Fruit fly (Drosophila melanogaster) whole organism, embryonic: ENCODE measurements around the gene trus.

Source experiments
- Atf-2 ChIP-seq: fragments of 200-800 bp; sonication (Bioruptor generic); optimal IDR thresholded peaks from 2 replicates; lab custom pipeline; 2016; ENCODE audit warnings: missing biosample characterization, missing genetic modification characterization
- Atf6 ChIP-seq: fragments of 200-800 bp; sonication (Bioruptor generic); IDR thresholded peaks from 2 replicates; pipeline ENCODE4 v1.3.6; 2022; ENCODE audit warnings: missing biosample characterization, missing genetic modification characterization
- Blimp-1 ChIP-seq: fragments of 200-800 bp; sonication (Bioruptor generic); optimal IDR thresholded peaks from 3 replicates; lab custom pipeline; 2018; ENCODE audit warnings: missing biosample characterization, missing genetic modification characterization, mild to moderate bottlenecking, moderate library complexity, missing genetic modification reagents
- CG10274 ChIP-seq: fragments of 200-800 bp; sonication (Bioruptor generic); optimal IDR thresholded peaks from 3 replicates; lab custom pipeline; 2017; ENCODE audit warnings: missing biosample characterization, mild to moderate bottlenecking, missing genetic modification characterization
- CG12942 ChIP-seq: fragments of 200-800 bp; sonication (Bioruptor generic); optimal IDR thresholded peaks from 3 replicates; lab custom pipeline; 2016; ENCODE audit warnings: missing biosample characterization, missing genetic modification characterization
- CG13894 ChIP-seq: fragments of 200-800 bp; sonication (Bioruptor generic); optimal IDR thresholded peaks from 3 replicates; lab custom pipeline; 2018; ENCODE audit warnings: missing biosample characterization, mild to moderate bottlenecking, missing genetic modification characterization, moderate library complexity
- CG14441 ChIP-seq: fragments of 200-800 bp; sonication (Bioruptor generic); IDR thresholded peaks from 2 replicates; pipeline ENCODE4 v1.3.6; 2022; ENCODE audit warnings: missing biosample characterization, missing genetic modification characterization
- CG14860 ChIP-seq: fragments of 200-800 bp; sonication (Bioruptor generic); IDR thresholded peaks from 3 replicates; pipeline ENCODE4 v1.3.6; 2022; ENCODE audit warnings: missing biosample characterization, missing genetic modification characterization; ENCODE audit not compliant: partially characterized antibody
- CG14965 ChIP-seq: fragments of 200-800 bp; sonication (Bioruptor generic); optimal IDR thresholded peaks from 2 replicates; lab custom pipeline; 2016; ENCODE audit warnings: missing biosample characterization, missing genetic modification characterization, borderline replicate concordance
- CG18619 ChIP-seq: fragments of 200-800 bp; sonication (Bioruptor generic); optimal IDR thresholded peaks from 3 replicates; lab custom pipeline; 2017; ENCODE audit warnings: missing biosample characterization, mild to moderate bottlenecking, missing genetic modification characterization
- CG2120 ChIP-seq: fragments of 200-800 bp; sonication (Bioruptor generic); optimal IDR thresholded peaks from 3 replicates; lab custom pipeline; 2016; ENCODE audit warnings: missing biosample characterization, missing genetic modification characterization
- CG2199 ChIP-seq: fragments of 200-800 bp; sonication (Bioruptor generic); IDR thresholded peaks from 3 replicates; pipeline ENCODE4 v1.3.6; 2022; ENCODE audit warnings: missing biosample characterization, missing genetic modification characterization
- CG3847 ChIP-seq: fragments of 200-800 bp; sonication (Bioruptor generic); IDR thresholded peaks from 2 replicates; pipeline ENCODE4 v1.3.6; 2022; ENCODE audit warnings: missing biosample characterization, missing genetic modification characterization
- CG6765 ChIP-seq: fragments of 200-800 bp; sonication (Bioruptor generic); optimal IDR thresholded peaks from 3 replicates; lab custom pipeline; 2017; ENCODE audit warnings: missing biosample characterization, mild to moderate bottlenecking, missing genetic modification characterization
- CG8388 ChIP-seq: fragments of 200-800 bp; sonication (Bioruptor generic); optimal IDR thresholded peaks from 2 replicates; lab custom pipeline; 2019; ENCODE audit warnings: missing biosample characterization, mild to moderate bottlenecking, missing genetic modification characterization, moderate library complexity
- CG8924 ChIP-seq: fragments of 200-800 bp; optimal IDR thresholded peaks from 3 replicates; lab custom pipeline; 2019; ENCODE audit warnings: missing biosample characterization, mild to moderate bottlenecking, missing genetic modification characterization, moderate library complexity
- CG9817 ChIP-seq: fragments of 200-800 bp; sonication (Bioruptor generic); optimal IDR thresholded peaks from 2 replicates; lab custom pipeline; 2018; ENCODE audit warnings: missing biosample characterization, mild to moderate bottlenecking, missing genetic modification characterization, moderate library complexity
- D19B ChIP-seq: fragments of 200-800 bp; sonication (Bioruptor generic); optimal IDR thresholded peaks from 2 replicates; lab custom pipeline; 2017; ENCODE audit warnings: missing biosample characterization, mild to moderate bottlenecking, missing genetic modification characterization
- Dp ChIP-seq: fragments of 200-800 bp; sonication (Bioruptor generic); optimal IDR thresholded peaks from 2 replicates; lab custom pipeline; 2018; ENCODE audit warnings: missing biosample characterization, mild to moderate bottlenecking, missing genetic modification characterization, moderate library complexity
- Lim3 ChIP-seq: fragments of 200-800 bp; sonication (Bioruptor generic); IDR thresholded peaks from 2 replicates; pipeline ENCODE4 v1.3.6; 2022; ENCODE audit warnings: missing biosample characterization, missing genetic modification characterization
- Lpt ChIP-seq: fragments of >200 bp; optimal IDR thresholded peaks from 2 replicates; lab custom pipeline; 2018; ENCODE audit warnings: missing biosample characterization, missing genetic modification characterization
- MTF-1 ChIP-seq: fragments of 200-800 bp; sonication (Bioruptor generic); optimal IDR thresholded peaks from 2 replicates; lab custom pipeline; 2018; ENCODE audit warnings: missing biosample characterization, mild to moderate bottlenecking, missing genetic modification characterization, borderline replicate concordance
- NFAT ChIP-seq: fragments of 200-800 bp; sonication (Bioruptor generic); IDR thresholded peaks from 2 replicates; pipeline ENCODE4 v1.3.6; 2022; ENCODE audit warnings: missing biosample characterization, missing genetic modification characterization
- Nf-YA ChIP-seq: fragments of 200-800 bp; sonication (Bioruptor generic); IDR thresholded peaks from 2 replicates; pipeline ENCODE4 v1.3.6; 2022; ENCODE audit warnings: missing biosample characterization, missing genetic modification characterization
- NfI ChIP-seq: fragments of 200-800 bp; sonication (Bioruptor generic); optimal IDR thresholded peaks from 3 replicates; lab custom pipeline; 2018; ENCODE audit warnings: missing biosample characterization, mild to moderate bottlenecking, missing genetic modification characterization, moderate library complexity
- PHDP ChIP-seq: fragments of 200-800 bp; sonication (Bioruptor generic); optimal IDR thresholded peaks from 3 replicates; lab custom pipeline; 2018; ENCODE audit warnings: missing biosample characterization, mild to moderate bottlenecking, missing genetic modification characterization, moderate library complexity
- Pdp1 ChIP-seq, 2 experiments: fragments of 200-800 bp; sonication (Bioruptor generic); optimal IDR thresholded peaks; 3 replicates each; lab custom pipeline; 2016; ENCODE audit warnings: missing biosample characterization in 2 of 2, missing genetic modification characterization in 2 of 2, mild to moderate bottlenecking in 1 of 2, moderate library complexity in 1 of 2
- Ravus ChIP-seq: fragments of 200-800 bp; sonication (Bioruptor generic); IDR thresholded peaks from 2 replicates; pipeline ENCODE4 v1.3.6; 2022; ENCODE audit warnings: missing biosample characterization, missing genetic modification characterization
- Rx ChIP-seq: fragments of 200-800 bp; sonication (Bioruptor generic); IDR thresholded peaks from 2 replicates; pipeline ENCODE4 v1.3.6; 2022; ENCODE audit warnings: missing biosample characterization, missing genetic modification characterization
- Side ChIP-seq: fragments of 200-800 bp; sonication (Bioruptor generic); optimal IDR thresholded peaks from 2 replicates; lab custom pipeline; 2016; ENCODE audit warnings: missing biosample characterization, missing genetic modification characterization
- Tbp ChIP-seq: fragments of >200 bp; optimal IDR thresholded peaks from 2 replicates; lab custom pipeline; 2018; ENCODE audit warnings: missing biosample characterization, missing genetic modification characterization
- Xbp1 ChIP-seq: fragments of 200-800 bp; sonication (Bioruptor generic); optimal IDR thresholded peaks from 3 replicates; lab custom pipeline; 2016; ENCODE audit warnings: missing biosample characterization, mild to moderate bottlenecking, missing genetic modification characterization
- abd-A ChIP-seq: fragments of 200-800 bp; sonication (Bioruptor generic); optimal IDR thresholded peaks from 3 replicates; lab custom pipeline; 2019; ENCODE audit warnings: missing biosample characterization, mild to moderate bottlenecking, missing genetic modification characterization, moderate library complexity
- caup ChIP-seq: fragments of 200-800 bp; sonication (Bioruptor generic); optimal IDR thresholded peaks from 3 replicates; lab custom pipeline; 2017; ENCODE audit warnings: missing biosample characterization, mild to moderate bottlenecking, missing genetic modification characterization, moderate library complexity; ENCODE audit not compliant: severe bottlenecking
- chinmo ChIP-seq: fragments of 200-800 bp; sonication (Bioruptor generic); IDR thresholded peaks from 4 replicates; pipeline ENCODE4 v1.3.6; 2022; ENCODE audit warnings: missing biosample characterization, missing genetic modification characterization; ENCODE audit not compliant: partially characterized antibody
- crc ChIP-seq: fragments of 200-800 bp; sonication (Bioruptor generic); optimal IDR thresholded peaks from 2 replicates; lab custom pipeline; 2016; ENCODE audit warnings: missing biosample characterization, missing genetic modification characterization
- croc ChIP-seq: fragments of 200-800 bp; sonication (Bioruptor generic); conservative IDR thresholded peaks from 3 replicates; pipeline ENCODE4 v1.3.6; 2022; ENCODE audit warnings: missing biosample characterization, missing genetic modification characterization
- crp ChIP-seq, 2 experiments: fragments of 200-800 bp; sonication (Bioruptor generic); optimal IDR thresholded peaks; 2 replicates in 1 of 2; 3 replicates in 1 of 2; lab custom pipeline; 2017; ENCODE audit warnings: missing biosample characterization in 2 of 2, missing genetic modification characterization in 2 of 2, mild to moderate bottlenecking in 1 of 2, moderate library complexity in 1 of 2
- disco-r ChIP-seq: fragments of 200-800 bp; sonication (Bioruptor generic); optimal IDR thresholded peaks from 2 replicates; lab custom pipeline; 2016; ENCODE audit warnings: missing biosample characterization, missing genetic modification characterization
- esg ChIP-seq: fragments of 200-800 bp; sonication (Bioruptor generic); conservative IDR thresholded peaks from 2 replicates; pipeline ENCODE4 v1.3.6; 2022; ENCODE audit warnings: missing biosample characterization, missing genetic modification characterization
- gsb ChIP-seq: fragments of 200-800 bp; sonication (Bioruptor generic); IDR thresholded peaks from 2 replicates; pipeline ENCODE4 v1.3.6; 2022; ENCODE audit warnings: missing biosample characterization, missing genetic modification characterization
- ham ChIP-seq: fragments of 200-800 bp; sonication (Bioruptor generic); IDR thresholded peaks from 2 replicates; pipeline ENCODE4 v1.3.6; 2022; ENCODE audit warnings: missing biosample characterization, missing genetic modification characterization
- oc ChIP-seq: fragments of 200-800 bp; sonication (Bioruptor generic); optimal IDR thresholded peaks from 2 replicates; lab custom pipeline; 2018; ENCODE audit warnings: missing biosample characterization, mild to moderate bottlenecking, missing genetic modification characterization, moderate library complexity
- onecut ChIP-seq: fragments of 200-800 bp; sonication (Bioruptor generic); IDR thresholded peaks from 2 replicates; pipeline ENCODE4 v1.3.6; 2022; ENCODE audit warnings: missing biosample characterization, missing genetic modification characterization
- phol ChIP-seq: fragments of 200-800 bp; sonication (Bioruptor generic); optimal IDR thresholded peaks from 3 replicates; lab custom pipeline; 2018; ENCODE audit warnings: missing biosample characterization, mild to moderate bottlenecking, missing genetic modification characterization, moderate library complexity
- pita ChIP-seq: fragments of 200-800 bp; sonication (Bioruptor generic); optimal IDR thresholded peaks from 2 replicates; lab custom pipeline; 2017; ENCODE audit warnings: missing biosample characterization, mild to moderate bottlenecking, missing genetic modification characterization
- rib ChIP-seq: fragments of 200-800 bp; sonication (Bioruptor generic); IDR thresholded peaks from 2 replicates; pipeline ENCODE4 v1.3.6; 2022; ENCODE audit warnings: missing biosample characterization, missing genetic modification characterization
- ro ChIP-seq: fragments of 200-800 bp; sonication (Bioruptor generic); IDR thresholded peaks from 2 replicates; pipeline ENCODE4 v1.3.6; 2022; ENCODE audit warnings: missing biosample characterization, missing genetic modification characterization
- sd ChIP-seq: fragments of 200-800 bp; sonication (Bioruptor generic); optimal IDR thresholded peaks from 3 replicates; lab custom pipeline; 2018; ENCODE audit warnings: missing biosample characterization, mild to moderate bottlenecking, missing genetic modification characterization, moderate library complexity
- trem ChIP-seq: fragments of 200-800 bp; optimal IDR thresholded peaks from 3 replicates; lab custom pipeline; 2019; ENCODE audit warnings: missing biosample characterization, mild to moderate bottlenecking, missing genetic modification characterization, moderate library complexity
- tx ChIP-seq: fragments of 200-800 bp; sonication (Bioruptor generic); optimal IDR thresholded peaks from 2 replicates; lab custom pipeline; 2016; ENCODE audit warnings: missing biosample characterization, missing genetic modification characterization

trus gene

dm6 chr3R:12450713-12451259, 5.6 kb upstream of the trus start:
- no peak for TF ChIP-seq CG18619 (GFP tag; lab: Kevin White, UChicago)
- no peak for TF ChIP-seq trem (tag; lab: Kevin White, UChicago)
- no peak for TF ChIP-seq ro (GFP tag; lab: Robert Waterston, UW)
- peak; percentile 58 for TF ChIP-seq CG13894 (tag; lab: Kevin White, UChicago)
- TF ChIP-seq Pdp1 (GFP tag; optimal IDR thresholded peaks at IDR 0.05; lab: Kevin White, UChicago), result peak in 1 of 2 experiments; percentile 28
- no peak for TF ChIP-seq ham (GFP tag; lab: Robert Waterston, UW)
- no peak for TF ChIP-seq CG14965 (GFP tag; lab: Kevin White, UChicago)
- no peak for TF ChIP-seq CG10274
- peak; percentile 40 for TF ChIP-seq abd-A (tag; lab: Kevin White, UChicago)
- TF ChIP-seq Blimp-1 (GFP tag; lab: Kevin White, UChicago), result no peak
- TF ChIP-seq Dp (GFP tag; lab: Kevin White, UChicago), result no peak
- TF ChIP-seq CG14441 (GFP tag; lab: Robert Waterston, UW), result no peak
- no peak for TF ChIP-seq crp (GFP tag; optimal IDR thresholded peaks at IDR 0.05; lab: Kevin White, UChicago)
- no peak for TF ChIP-seq crc (GFP tag; lab: Kevin White, UChicago)
- TF ChIP-seq PHDP, result no peak
- peak; percentile 83; the same call in 2 of the 4 replicates for TF ChIP-seq chinmo (GFP tag; lab: Robert Waterston, UW)
- TF ChIP-seq Atf-2 (GFP tag; lab: Kevin White, UChicago), result no peak
- TF ChIP-seq rib (GFP tag; lab: Robert Waterston, UW), result no peak
- no peak for TF ChIP-seq Rx
- no peak for TF ChIP-seq croc (GFP tag; lab: Robert Waterston, UW)
- TF ChIP-seq tx (GFP tag; lab: Kevin White, UChicago), result no peak
- no peak for TF ChIP-seq gsb (GFP tag; lab: Robert Waterston, UW)
- no peak for TF ChIP-seq CG3847
- TF ChIP-seq CG2199 (GFP tag; lab: Robert Waterston, UW), result no peak
- no peak for TF ChIP-seq Side (GFP tag; lab: Kevin White, UChicago)
- TF ChIP-seq Lpt, result no peak
- TF ChIP-seq CG14860 (GFP tag; lab: Robert Waterston, UW), result no peak
- TF ChIP-seq Ravus (GFP tag; lab: Robert Waterston, UW), result no peak
- TF ChIP-seq oc (tag; lab: Kevin White, UChicago), result no peak
- peak; percentile 30 for TF ChIP-seq sd
- TF ChIP-seq Tbp (GFP tag; lab: Kevin White, UChicago), result no peak
- no peak for TF ChIP-seq CG2120 (GFP tag; lab: Kevin White, UChicago)
- no peak for TF ChIP-seq pita
- no peak for TF ChIP-seq Nf-YA (GFP tag; lab: Robert Waterston, UW)
- TF ChIP-seq CG12942 (GFP tag; lab: Kevin White, UChicago), result no peak
- no peak for TF ChIP-seq CG6765 (GFP tag; lab: Kevin White, UChicago)
- TF ChIP-seq D19B (GFP tag; lab: Kevin White, UChicago), result no peak
- TF ChIP-seq disco-r (GFP tag; lab: Kevin White, UChicago), result no peak
- no peak for TF ChIP-seq CG8924 (tag; lab: Kevin White, UChicago)
- TF ChIP-seq, all 482 proteins: peak for 5

DNA sequence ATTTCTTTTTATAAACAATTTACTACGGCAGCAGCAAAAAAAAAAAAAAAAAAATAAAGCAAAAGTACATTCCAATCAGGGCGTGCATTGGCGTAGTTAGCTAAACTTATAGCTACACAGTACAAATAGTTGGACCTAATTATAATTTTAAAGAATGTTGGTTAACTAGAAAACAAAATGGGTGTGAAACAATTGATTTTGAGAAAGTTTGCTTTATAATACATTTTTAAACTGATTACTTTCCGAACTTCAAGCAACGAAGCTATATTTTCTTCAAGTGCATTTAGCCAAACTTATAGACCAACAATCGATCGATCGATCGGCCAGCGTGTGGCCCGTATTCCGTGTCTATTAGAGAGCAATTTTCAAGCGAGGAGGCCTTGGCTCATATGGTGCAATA, 5.0 kb upstream of the trus start:
- no peak for TF ChIP-seq MTF-1 (GFP tag; lab: Kevin White, UChicago)
- peak; percentile 34 for TF ChIP-seq NfI (GFP tag; lab: Kevin White, UChicago)
- peak; percentile 16 for TF ChIP-seq CG8388
- TF ChIP-seq esg (GFP tag; lab: Robert Waterston, UW), result peak; percentile 39; the same call in 1 of the 2 replicates
- TF ChIP-seq Atf6, result peak; percentile 39; the same call in 1 of the 2 replicates
- peak; percentile 7 for TF ChIP-seq Xbp1 (GFP tag; lab: Kevin White, UChicago)
- no peak for TF ChIP-seq Lim3 (GFP tag; lab: Robert Waterston, UW)
- peak; percentile 3 for TF ChIP-seq CG9817 (tag; lab: Kevin White, UChicago)
- peak; percentile 47 for TF ChIP-seq phol (tag; lab: Kevin White, UChicago)
- TF ChIP-seq onecut (GFP tag; lab: Robert Waterston, UW), result peak; percentile 48
- TF ChIP-seq caup (GFP tag; lab: Kevin White, UChicago), result no peak
- no peak for TF ChIP-seq Tbp (GFP tag; lab: Kevin White, UChicago)
- no peak for TF ChIP-seq NFAT (GFP tag; lab: Robert Waterston, UW)
